Worm (Caenorhabditis elegans): ENCODE data around the gene svh-5.
A peak's percentile ranks its signal among the peaks of the same experiment; 100 is the strongest.

svh-5 gene

ce11 chrX:15330664-15331063 lies 47.0 kb downstream of the svh-5 start, which contains the start of gene Y15E3A.4:
Gene Y15E3A.4, plus strand, starts transcription at chrX:15330964.
- TF ChIP-seq unc-30 (tag; optimal IDR thresholded peaks at IDR 0.05) (no peak), snu-23 (GFP tag; optimal IDR thresholded peaks at IDR 0.05) (no peak), ceh-63 (GFP tag; optimal IDR thresholded peaks at IDR 0.05) (no peak), ztf-11 (tag; optimal IDR thresholded peaks at IDR 0.05) (no peak), mef-2 (tag; optimal IDR thresholded peaks at IDR 0.05) (no peak), aly-2 (tag; optimal IDR thresholded peaks at IDR 0.05) (no peak), mep-1 (tag; optimal IDR thresholded peaks at IDR 0.05) (no peak), unc-62 (GFP tag; optimal IDR thresholded peaks at IDR 0.05) (no peak), efl-1 (optimal IDR thresholded peaks at IDR 0.05) (no peak), efl-1 (GFP tag; optimal IDR thresholded peaks at IDR 0.05 in 1 of 2) (no peak), xbp-1 (tag; optimal IDR thresholded peaks at IDR 0.05) (no peak), C34B4.2 (tag; optimal IDR thresholded peaks at IDR 0.05) (no peak), vab-15 (tag; optimal IDR thresholded peaks at IDR 0.05) (no peak), tlp-1 (tag; optimal IDR thresholded peaks at IDR 0.05) (no peak), hlh-4 (tag; optimal IDR thresholded peaks at IDR 0.05) (no peak)

- TF ChIP-seq nhr-85 (tag) (peak; percentile 72), sup-37 (GFP tag; optimal IDR thresholded peaks at IDR 0.05) (no peak), zip-4 (GFP tag; optimal IDR thresholded peaks at IDR 0.05) (no peak)
These were observed 49.3 kb downstream of the svh-5 start for ce11 chrX:15328343-15328742.

- no peak for TF ChIP-seq unc-98 (GFP tag; IDR thresholded peaks at IDR 0.05)
- TF ChIP-seq nhr-11 (tag; optimal IDR thresholded peaks at IDR 0.05) = no peak
- peak; percentile 71 for TF ChIP-seq snu-23 (GFP tag; optimal IDR thresholded peaks at IDR 0.05)
- no peak for TF ChIP-seq ceh-90 (tag; optimal IDR thresholded peaks at IDR 0.05)
- TF ChIP-seq rnt-1 (tag; optimal IDR thresholded peaks at IDR 0.05) = peak; percentile 21
- TF ChIP-seq pqm-1 (tag; optimal IDR thresholded peaks at IDR 0.05) = no peak
- TF ChIP-seq mab-9 (GFP tag; IDR thresholded peaks at IDR 0.05) = no peak
- no peak for TF ChIP-seq nhr-84 (tag; optimal IDR thresholded peaks at IDR 0.05)
- peak; percentile 21 for TF ChIP-seq efl-3 (GFP tag; optimal IDR thresholded peaks at IDR 0.05)
- TF ChIP-seq ama-1 (optimal IDR thresholded peaks at IDR 0.05) = no peak
- no peak for TF ChIP-seq snpc-4 (tag; optimal IDR thresholded peaks at IDR 0.05)
- no peak for TF ChIP-seq nhr-76 (tag; optimal IDR thresholded peaks at IDR 0.05)
- no peak for TF ChIP-seq aha-1 (tag; optimal IDR thresholded peaks at IDR 0.05)
- no peak for TF ChIP-seq ceh-82 (tag; optimal IDR thresholded peaks at IDR 0.05)
- TF ChIP-seq nhr-85 (tag) = peak; percentile 99
- TF ChIP-seq xbp-1 (tag; optimal IDR thresholded peaks at IDR 0.05) = no peak
- TF ChIP-seq mep-1 (tag; optimal IDR thresholded peaks at IDR 0.05) = peak; percentile 55
- TF ChIP-seq hlh-17 (GFP tag; optimal IDR thresholded peaks at IDR 0.05; ENCODE audit: borderline replicate concordance) = no peak
- no peak for TF ChIP-seq ceh-63 (GFP tag; optimal IDR thresholded peaks at IDR 0.05)
- TF ChIP-seq lin-13 (GFP tag; optimal IDR thresholded peaks at IDR 0.05) = no peak
- TF ChIP-seq isw-1 (GFP tag; IDR thresholded peaks at IDR 0.05) = no peak
- no peak for TF ChIP-seq fos-1 (tag; optimal IDR thresholded peaks at IDR 0.05)
- TF ChIP-seq zip-4 (GFP tag; optimal IDR thresholded peaks at IDR 0.05) = no peak
- peak; percentile 67 for TF ChIP-seq nhr-20 (tag; optimal IDR thresholded peaks at IDR 0.05)
- TF ChIP-seq lsy-2 (tag; optimal IDR thresholded peaks at IDR 0.05) = peak; percentile 2 to 43
- TF ChIP-seq nhr-71 (tag; optimal IDR thresholded peaks at IDR 0.05) = peak; percentile 54
- TF ChIP-seq unc-30 (tag; optimal IDR thresholded peaks at IDR 0.05) = no peak
- TF ChIP-seq lin-35 (GFP tag; optimal IDR thresholded peaks at IDR 0.05) = peak in 1 of 2 experiments; percentile 15
- TF ChIP-seq irx-1 (tag; optimal IDR thresholded peaks at IDR 0.05) = peak; percentile 51
- TF ChIP-seq hlh-4 (tag; optimal IDR thresholded peaks at IDR 0.05) = no peak
- no peak for TF ChIP-seq C34B4.2 (tag; optimal IDR thresholded peaks at IDR 0.05)
- TF ChIP-seq dsc-1 (tag; optimal IDR thresholded peaks at IDR 0.05) = no peak
- no peak for TF ChIP-seq pax-3 (tag; optimal IDR thresholded peaks at IDR 0.05)
- TF ChIP-seq efl-1 (optimal IDR thresholded peaks at IDR 0.05) = no peak
- no peak for TF ChIP-seq efl-1 (GFP tag; optimal IDR thresholded peaks at IDR 0.05 in 1 of 2)
- peak in 3 of 6 experiments; percentile 49 to 56 (median 54) for TF ChIP-seq elt-3 (tag; optimal IDR thresholded peaks at IDR 0.05)
- peak; percentile 84 for TF ChIP-seq lin-14 (GFP tag; optimal IDR thresholded peaks at IDR 0.05)
- TF ChIP-seq ztf-4 (tag; optimal IDR thresholded peaks at IDR 0.05) = no peak
- TF ChIP-seq blmp-1 (tag; optimal IDR thresholded peaks at IDR 0.05) = peak; percentile 80
- no peak for TF ChIP-seq ceh-88 (GFP tag; IDR thresholded peaks at IDR 0.05)
- TF ChIP-seq zag-1 (tag; optimal IDR thresholded peaks at IDR 0.05) = no peak
- TF ChIP-seq pag-3 (tag; optimal IDR thresholded peaks at IDR 0.05; ENCODE audit: borderline replicate concordance, insufficient read depth) = no peak
These were observed 50.4 kb downstream of the svh-5 start for ce11 chrX:15327238-15327637.

Data from whole organism, L1 larva.